Fruit fly (Drosophila melanogaster) whole organism, embryonic: ENCODE measurements around the gene Mst98Ca.
A peak's percentile ranks its signal among the peaks of the same experiment; 100 is the strongest.

ENCODE experiments used
- Adf1 ChIP-seq: fragments of 200-800 bp; sonication (Bioruptor generic); IDR thresholded peaks from 2 replicates; pipeline ENCODE4 v1.3.6; 2022; ENCODE audit warnings: missing biosample characterization, missing genetic modification characterization
- Aef1 ChIP-seq: fragments of 200-800 bp; sonication (Bioruptor generic); IDR thresholded peaks from 3 replicates; pipeline ENCODE4 v1.3.6; 2022; ENCODE audit warnings: missing biosample characterization, missing genetic modification characterization
- Atf-2 ChIP-seq: fragments of 200-800 bp; sonication (Bioruptor generic); optimal IDR thresholded peaks from 2 replicates; lab custom pipeline; 2016; ENCODE audit warnings: missing biosample characterization, missing genetic modification characterization
- Bgb ChIP-seq: fragments of 200-800 bp; sonication (Bioruptor generic); IDR thresholded peaks from 2 replicates; pipeline ENCODE4 v1.3.6; 2022; ENCODE audit warnings: missing biosample characterization, missing genetic modification characterization; ENCODE audit not compliant: partially characterized antibody
- CG10209 ChIP-seq: fragments of 200-800 bp; sonication (Bioruptor generic); optimal IDR thresholded peaks from 3 replicates; lab custom pipeline; 2017; ENCODE audit warnings: missing biosample characterization, mild to moderate bottlenecking, missing genetic modification characterization, missing genetic modification reagents
- CG10543 ChIP-seq: fragments of 200-800 bp; sonication (Bioruptor generic); optimal IDR thresholded peaks from 3 replicates; lab custom pipeline; 2017; ENCODE audit warnings: missing biosample characterization, mild to moderate bottlenecking, missing genetic modification characterization, moderate library complexity
- CG13287 ChIP-seq: fragments of 200-800 bp; sonication (Bioruptor generic); IDR thresholded peaks from 2 replicates; pipeline ENCODE4 v1.3.6; 2022; ENCODE audit warnings: missing biosample characterization, missing genetic modification characterization; ENCODE audit not compliant: partially characterized antibody
- CG13296 ChIP-seq: fragments of 200-800 bp; sonication (Bioruptor generic); optimal IDR thresholded peaks from 3 replicates; lab custom pipeline; 2018; ENCODE audit warnings: missing biosample characterization, mild to moderate bottlenecking, missing genetic modification characterization
- CG14050 ChIP-seq: fragments of 200-800 bp; sonication (Bioruptor generic); IDR thresholded peaks from 3 replicates; pipeline ENCODE4 v1.3.6; 2022; ENCODE audit warnings: missing biosample characterization, missing genetic modification characterization
- CG15269 ChIP-seq: fragments of 200-800 bp; sonication (Bioruptor generic); optimal IDR thresholded peaks from 2 replicates; lab custom pipeline; 2018; ENCODE audit warnings: missing biosample characterization, mild to moderate bottlenecking, missing genetic modification characterization, moderate library complexity
- CG34376 ChIP-seq: fragments of 200-800 bp; sonication (Bioruptor generic); optimal IDR thresholded peaks from 2 replicates; lab custom pipeline; 2018; ENCODE audit warnings: missing biosample characterization, mild to moderate bottlenecking, missing genetic modification characterization
- CG34422 ChIP-seq: fragments of 200-800 bp; sonication (Bioruptor generic); IDR thresholded peaks from 3 replicates; pipeline ENCODE4 v1.3.6; 2022; ENCODE audit warnings: missing biosample characterization, missing genetic modification characterization
- CG3995 ChIP-seq: fragments of 200-800 bp; sonication (Bioruptor generic); optimal IDR thresholded peaks from 3 replicates; lab custom pipeline; 2016; ENCODE audit warnings: missing biosample characterization, missing genetic modification characterization
- CG4730 ChIP-seq: fragments of 200-800 bp; sonication (Bioruptor generic); IDR thresholded peaks from 2 replicates; pipeline ENCODE4 v1.3.6; 2022; ENCODE audit warnings: missing biosample characterization, missing genetic modification characterization
- CG6689 ChIP-seq: fragments of 200-800 bp; sonication (Bioruptor generic); IDR thresholded peaks from 2 replicates; pipeline ENCODE4 v1.3.6; 2022; ENCODE audit warnings: missing biosample characterization, missing genetic modification characterization
- CG7372 ChIP-seq: fragments of 200-800 bp; sonication (Bioruptor generic); IDR thresholded peaks from 2 replicates; pipeline ENCODE4 v1.3.6; 2022; ENCODE audit warnings: missing biosample characterization, missing genetic modification characterization
- CG9727 ChIP-seq: fragments of 200-800 bp; sonication (Bioruptor generic); optimal IDR thresholded peaks from 3 replicates; lab custom pipeline; 2017; ENCODE audit warnings: missing biosample characterization, mild to moderate bottlenecking, missing genetic modification characterization
- Dll ChIP-seq: fragments of 200-800 bp; sonication (Bioruptor generic); IDR thresholded peaks from 4 replicates; pipeline ENCODE4 v1.3.6; 2022; ENCODE audit warnings: missing biosample characterization, missing genetic modification characterization; ENCODE audit not compliant: partially characterized antibody
- Dp ChIP-seq: fragments of 200-800 bp; sonication (Bioruptor generic); optimal IDR thresholded peaks from 2 replicates; lab custom pipeline; 2018; ENCODE audit warnings: missing biosample characterization, mild to moderate bottlenecking, missing genetic modification characterization, moderate library complexity
- Dref ChIP-seq: fragments of 200-800 bp; sonication (Bioruptor generic); IDR thresholded peaks from 2 replicates; pipeline ENCODE4 v1.3.6; 2022; ENCODE audit warnings: missing biosample characterization, missing genetic modification characterization
- ERR ChIP-seq: fragments of 200-800 bp; sonication (Bioruptor generic); optimal IDR thresholded peaks from 2 replicates; lab custom pipeline; 2016; ENCODE audit warnings: missing biosample characterization, missing genetic modification characterization
- Eip74EF ChIP-seq, 2 experiments: fragments of 200-800 bp in 1 of 2; fragments of >200 bp in 1 of 2; sonication (Bioruptor generic) in 1 of 2; optimal IDR thresholded peaks; 2 replicates each; lab custom pipeline; 2017 to 2019; ENCODE audit warnings: missing biosample characterization in 2 of 2, missing genetic modification characterization in 2 of 2, mild to moderate bottlenecking in 1 of 2, moderate library complexity in 1 of 2
- Gsc ChIP-seq: fragments of 200-800 bp; sonication (Bioruptor generic); IDR thresholded peaks from 2 replicates; pipeline ENCODE4 v1.3.6; 2022; ENCODE audit warnings: missing biosample characterization, missing genetic modification characterization
- Max ChIP-seq: fragments of 200-800 bp; sonication (Bioruptor generic); optimal IDR thresholded peaks from 2 replicates; lab custom pipeline; 2016; ENCODE audit warnings: missing biosample characterization, mild to moderate bottlenecking, missing genetic modification characterization
- Ssrp ChIP-seq: fragments of 200-800 bp; sonication (Bioruptor generic); optimal IDR thresholded peaks from 2 replicates; lab custom pipeline; 2018; ENCODE audit warnings: missing biosample characterization, mild to moderate bottlenecking, missing genetic modification characterization, moderate library complexity
- Trl ChIP-seq, 3 experiments: fragments of >200 bp in 2 of 3; fragments of 200-800 bp in 1 of 3; sonication (Bioruptor generic) in 1 of 3; optimal IDR thresholded peaks; 2 replicates in 1 of 3; 3 replicates in 2 of 3; lab custom pipeline; 2016 to 2017; ENCODE audit warnings: missing biosample characterization in 1 of 3, missing genetic modification characterization in 1 of 3
- az2 ChIP-seq: fragments of 200-800 bp; sonication (Bioruptor generic); optimal IDR thresholded peaks from 3 replicates; lab custom pipeline; 2016; ENCODE audit warnings: missing biosample characterization, missing genetic modification characterization
- bcd ChIP-seq: fragments of 200-800 bp; sonication (Bioruptor generic); optimal IDR thresholded peaks from 2 replicates; lab custom pipeline; 2017; ENCODE audit warnings: missing biosample characterization, mild to moderate bottlenecking, missing genetic modification characterization
- crp ChIP-seq, 2 experiments: fragments of 200-800 bp; sonication (Bioruptor generic); optimal IDR thresholded peaks; 2 replicates in 1 of 2; 3 replicates in 1 of 2; lab custom pipeline; 2017; ENCODE audit warnings: missing biosample characterization in 2 of 2, missing genetic modification characterization in 2 of 2, mild to moderate bottlenecking in 1 of 2, moderate library complexity in 1 of 2
- cwo ChIP-seq: fragments of 200-800 bp; sonication (Bioruptor generic); optimal IDR thresholded peaks from 3 replicates; lab custom pipeline; 2017; ENCODE audit warnings: missing biosample characterization, missing genetic modification characterization, mild to moderate bottlenecking, moderate library complexity, missing genetic modification reagents
- ems ChIP-seq: fragments of 200-800 bp; sonication (Bioruptor generic); optimal IDR thresholded peaks from 3 replicates; lab custom pipeline; 2016; ENCODE audit warnings: missing biosample characterization, missing genetic modification characterization
- grn ChIP-seq: fragments of 200-800 bp; sonication (Bioruptor generic); optimal IDR thresholded peaks from 3 replicates; lab custom pipeline; 2017; ENCODE audit warnings: missing biosample characterization, missing genetic modification characterization
- hkb ChIP-seq, 2 experiments: fragments of 200-800 bp in 1 of 2; fragments of >200 bp in 1 of 2; sonication (Bioruptor generic) in 1 of 2; IDR thresholded peaks in 1 of 2; optimal IDR thresholded peaks in 1 of 2; 2 replicates each; pipeline versions ENCODE4 v1.3.6 to Lab custom; 2017 to 2022; ENCODE audit warnings: missing biosample characterization in 1 of 2, missing genetic modification characterization in 1 of 2
- mirr ChIP-seq: fragments of 200-800 bp; sonication (Bioruptor generic); optimal IDR thresholded peaks from 3 replicates; lab custom pipeline; 2018; ENCODE audit warnings: missing biosample characterization, mild to moderate bottlenecking, missing genetic modification characterization
- pho ChIP-seq: fragments of 200-800 bp; sonication (Bioruptor generic); optimal IDR thresholded peaks from 2 replicates; lab custom pipeline; 2016; ENCODE audit warnings: missing biosample characterization, missing genetic modification characterization
- pnt ChIP-seq: fragments of 200-800 bp; sonication (Bioruptor generic); optimal IDR thresholded peaks from 3 replicates; lab custom pipeline; 2016; ENCODE audit warnings: missing biosample characterization, missing genetic modification characterization
- prd ChIP-seq, 3 experiments: fragments of >200 bp in 2 of 3; fragments of 200-800 bp in 1 of 3; sonication (Bioruptor generic) in 1 of 3; optimal IDR thresholded peaks in 2 of 3; IDR thresholded peaks in 1 of 3; 2 replicates in 2 of 3; 3 replicates in 1 of 3; pipeline versions ENCODE4 v1.3.6 to Lab custom; 2017 to 2022; ENCODE audit warnings: missing biosample characterization in 1 of 3, missing genetic modification characterization in 1 of 3
- scrt ChIP-seq: fragments of 200-800 bp; sonication (Bioruptor generic); optimal IDR thresholded peaks from 2 replicates; lab custom pipeline; 2018; ENCODE audit warnings: missing biosample characterization, mild to moderate bottlenecking, missing genetic modification characterization, moderate library complexity
- sens ChIP-seq: fragments of 200-800 bp; sonication (Bioruptor generic); peaks from one replicate; lab custom pipeline; 2016; ENCODE audit warnings: missing biosample characterization, missing genetic modification characterization
- slou ChIP-seq: fragments of 200-800 bp; sonication (Bioruptor generic); optimal IDR thresholded peaks from 3 replicates; lab custom pipeline; 2016; ENCODE audit warnings: missing biosample characterization, missing genetic modification characterization
- trem ChIP-seq: fragments of 200-800 bp; optimal IDR thresholded peaks from 3 replicates; lab custom pipeline; 2019; ENCODE audit warnings: missing biosample characterization, mild to moderate bottlenecking, missing genetic modification characterization, moderate library complexity
- twi ChIP-seq: fragments of 200-800 bp; optimal IDR thresholded peaks from 2 replicates; lab custom pipeline; 2019; ENCODE audit warnings: missing biosample characterization, mild to moderate bottlenecking, missing genetic modification characterization, moderate library complexity
- unc-4 ChIP-seq: fragments of 200-800 bp; sonication (Bioruptor generic); IDR thresholded peaks from 2 replicates; pipeline ENCODE4 v1.3.6; 2022; ENCODE audit warnings: missing biosample characterization, missing genetic modification characterization; ENCODE audit not compliant: partially characterized antibody
- zen ChIP-seq: fragments of 200-800 bp; sonication (Bioruptor generic); optimal IDR thresholded peaks from 3 replicates; lab custom pipeline; 2018; ENCODE audit warnings: missing biosample characterization, mild to moderate bottlenecking, missing genetic modification characterization, moderate library complexity

Gene Mst98Ca

DNA sequence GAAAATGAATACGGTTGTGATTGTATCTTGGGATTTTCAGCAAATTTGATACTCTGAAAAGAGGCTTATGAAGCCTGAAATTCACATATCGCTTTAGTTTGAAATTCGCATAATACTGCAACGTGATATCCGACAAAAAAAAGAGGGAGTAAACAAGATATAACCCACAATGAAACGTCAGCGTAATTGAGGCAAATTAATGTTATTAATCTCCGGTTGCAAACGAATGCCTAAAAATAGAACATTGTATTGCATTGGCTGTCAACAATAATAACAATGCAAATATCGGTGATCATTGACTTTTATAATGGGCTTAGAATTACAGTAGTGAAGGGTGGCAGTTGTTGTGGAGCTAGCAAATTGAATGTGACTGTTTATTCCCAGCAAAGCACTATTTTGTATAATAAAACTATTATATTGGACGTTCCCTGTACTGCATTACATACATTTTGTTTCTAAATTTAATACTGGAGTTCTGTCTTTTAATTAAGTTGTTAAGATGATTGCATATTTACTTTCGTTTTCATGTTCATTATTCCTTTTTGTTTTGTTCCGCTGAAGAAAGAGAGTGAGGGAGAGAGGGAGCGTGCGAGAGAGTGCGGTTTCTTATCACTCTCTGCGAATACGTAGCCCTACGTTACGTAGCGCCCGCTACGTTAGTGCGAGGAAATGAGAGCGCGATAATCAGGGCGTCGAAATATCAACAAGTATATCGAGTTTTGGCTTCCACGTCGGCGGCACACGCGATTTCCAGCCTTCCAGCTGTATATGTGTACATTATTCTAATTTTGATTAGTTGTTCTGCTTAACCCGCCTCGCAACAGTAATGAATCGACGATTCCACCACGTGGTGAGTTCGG lies 39.4 kb downstream of the Mst98Ca start (continued):
- TF ChIP-seq pho (no peak), CG34422 (GFP tag; lab: Robert Waterston, UW) (peak; percentile 47; the same call in 1 of the 3 replicates), CG10543 (peak; percentile 75), CG13287 (GFP tag; lab: Robert Waterston, UW) (peak; percentile 63), CG10209 (GFP tag; lab: Kevin White, UChicago) (no peak), trem (peak; percentile 38), Dref (GFP tag; lab: Robert Waterston, UW) (0 out of 2 replicates have a peak, but pooled peaks have one; percentile 21), Dp (peak; percentile 33), mirr (GFP tag; lab: Kevin White, UChicago) (peak; percentile 62), Trl (optimal IDR thresholded peaks at IDR 0.05; lab: Kevin White, UChicago) (peak; percentile 88 to 94), Trl (GFP tag; optimal IDR thresholded peaks at IDR 0.05; lab: Kevin White, UChicago) (no peak), scrt (peak; percentile 93), Eip74EF (GFP tag; optimal IDR thresholded peaks at IDR 0.05; lab: Kevin White, UChicago) (peak in 1 of 2 experiments; percentile 42), CG34376 (GFP tag; lab: Kevin White, UChicago) (peak; percentile 85)

DNA sequence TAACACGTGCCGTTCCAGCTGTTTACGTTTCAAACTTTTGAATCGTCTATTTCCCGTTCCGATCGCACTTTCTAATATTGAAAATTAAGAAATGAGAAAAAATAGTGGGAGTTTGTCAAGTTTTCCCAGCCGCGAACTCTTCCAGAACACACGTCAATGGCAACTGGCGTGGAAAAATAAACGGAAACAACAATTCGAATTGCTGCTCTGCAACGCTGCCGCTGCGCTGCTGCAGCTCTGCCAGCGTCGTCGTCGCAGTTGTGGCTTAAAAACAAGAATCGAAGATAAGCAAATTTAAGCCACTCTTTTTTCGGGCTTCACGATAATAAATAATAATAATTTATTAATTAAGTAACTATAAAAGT lies 40.0 kb downstream of the Mst98Ca start:
- TF ChIP-seq CG13296 (GFP tag; lab: Kevin White, UChicago) (peak; percentile 34), cwo (peak; percentile 60), unc-4 (0 out of 2 replicates have a peak, but pooled peaks have one; percentile 6), CG7372 (no peak), twi (tag; lab: Kevin White, UChicago) (peak; percentile 12), Adf1 (GFP tag; lab: Robert Waterston, UW) (peak; percentile 86), CG15269 (tag; lab: Kevin White, UChicago) (peak; percentile 50), CG4730 (GFP tag; lab: Robert Waterston, UW) (no peak), CG13287 (GFP tag; lab: Robert Waterston, UW) (0 out of 2 replicates have a peak, but pooled peaks have one; percentile 2), pnt (no peak), Max (GFP tag; lab: Kevin White, UChicago) (peak; percentile 8), Dll (0 out of 4 replicates have a peak, but pooled peaks have one; percentile 7), CG9727 (GFP tag; lab: Kevin White, UChicago) (peak; percentile 4), crp (GFP tag; optimal IDR thresholded peaks at IDR 0.05; lab: Kevin White, UChicago) (peak in 1 of 2 experiments; percentile 13)
- TF ChIP-seq, all 482 proteins: peak for 11

DNA sequence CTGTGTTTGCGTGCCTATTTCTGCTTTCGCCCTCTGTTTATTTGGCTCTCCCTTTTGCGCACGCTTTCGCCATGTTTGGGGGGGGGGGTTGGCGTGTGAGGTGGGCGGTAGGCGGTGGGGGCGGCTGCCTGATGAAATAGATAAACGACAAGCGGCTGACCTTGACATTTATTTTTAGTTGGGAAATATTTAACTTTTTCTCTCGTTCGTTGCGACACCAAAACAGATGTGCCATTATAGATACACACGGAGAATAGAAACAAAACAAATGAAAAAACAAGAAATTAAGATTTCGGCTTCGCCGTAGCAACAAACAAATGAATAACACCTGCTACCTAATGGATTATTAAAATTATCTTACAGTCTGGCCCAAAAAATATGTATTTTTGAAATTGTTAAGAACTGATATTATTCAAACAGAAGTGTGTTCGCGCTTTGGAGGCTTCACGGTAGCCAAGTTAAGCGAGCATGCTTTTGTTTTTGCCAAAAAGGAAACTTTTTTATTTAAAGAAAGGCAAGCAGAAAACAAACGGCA lies 41.1 kb downstream of the Mst98Ca start:
- no peak for TF ChIP-seq Gsc (GFP tag; lab: Robert Waterston, UW)
- peak; percentile 53 for TF ChIP-seq Aef1 (GFP tag; lab: Robert Waterston, UW)
- TF ChIP-seq Atf-2 (GFP tag; lab: Kevin White, UChicago) = peak; percentile 20
- TF ChIP-seq Ssrp (tag; lab: Kevin White, UChicago) = peak; percentile 42
- no peak for TF ChIP-seq CG3995 (GFP tag; lab: Kevin White, UChicago)
- no peak for TF ChIP-seq slou (GFP tag; lab: Kevin White, UChicago)
- TF ChIP-seq Bgb (GFP tag; lab: Robert Waterston, UW) = no peak; the same call in 1 of the 2 replicates
- peak; percentile 60; the same call in 1 of the 3 replicates for TF ChIP-seq CG14050 (GFP tag; lab: Robert Waterston, UW)
- TF ChIP-seq grn (GFP tag; lab: Kevin White, UChicago) = peak; percentile 30
- TF ChIP-seq hkb (optimal IDR thresholded peaks at IDR 0.05; lab: Kevin White, UChicago) = no peak
- peak; percentile 77 for TF ChIP-seq hkb (GFP tag; IDR thresholded peaks at IDR 0.05; lab: Robert Waterston, UW)
- TF ChIP-seq ERR (GFP tag; lab: Kevin White, UChicago) = no peak
- peak; percentile 55 for TF ChIP-seq bcd
- TF ChIP-seq zen (tag; lab: Kevin White, UChicago) = no peak
- peak; percentile 35 for TF ChIP-seq ems (GFP tag; lab: Kevin White, UChicago)
- TF ChIP-seq CG13296 (GFP tag; lab: Kevin White, UChicago) = peak; percentile 56
- peak; percentile 89 for TF ChIP-seq sens
- TF ChIP-seq prd (optimal IDR thresholded peaks at IDR 0.05; lab: Kevin White, UChicago) = no peak
- peak; percentile 63; the same call in 2 of the 3 replicates for TF ChIP-seq prd (GFP tag; IDR thresholded peaks at IDR 0.05; lab: Robert Waterston, UW)
- peak; percentile 61 for TF ChIP-seq CG6689 (GFP tag; lab: Robert Waterston, UW)
- TF ChIP-seq az2 (GFP tag; lab: Kevin White, UChicago) = peak; percentile 47
